Worm (Caenorhabditis elegans) whole organism, L3 larva: ENCODE data around the gene F18C5.10.
A peak's percentile ranks its signal among the peaks of the same experiment; 100 is the strongest.

ENCODE experiments used
- R02D3.7 ChIP-seq: fragments of 150-350 bp; optimal IDR thresholded peaks from 2 replicates; lab custom pipeline; 2014; ENCODE audit warnings: missing biosample characterization, missing genetic modification characterization
- ceh-82 ChIP-seq: fragments of 150-350 bp; optimal IDR thresholded peaks from 2 replicates; lab custom pipeline; 2014; ENCODE audit warnings: missing biosample characterization, missing genetic modification characterization
- elt-2 ChIP-seq: sonication (generic microtip); optimal IDR thresholded peaks from 2 replicates; lab custom pipeline; 2016; ENCODE audit warnings: missing genetic modification reagents, mild to moderate bottlenecking, missing genetic modification characterization, missing compliant biosample characterization
- elt-3 ChIP-seq, 3 experiments: fragments of 150-350 bp in 1 of 3; sonication (generic microtip) in 2 of 3; optimal IDR thresholded peaks; 2 replicates in 2 of 3; 4 replicates in 1 of 3; lab custom pipeline; 2014 to 2017; ENCODE audit warnings: missing biosample characterization in 3 of 3, missing genetic modification characterization in 3 of 3
- fkh-10 ChIP-seq: sonication (generic microtip); optimal IDR thresholded peaks from 2 replicates; lab custom pipeline; 2017; ENCODE audit warnings: missing biosample characterization, missing genetic modification reagents, missing genetic modification characterization
- lin-15B ChIP-seq: fragments of 150-350 bp; optimal IDR thresholded peaks from 2 replicates; lab custom pipeline; 2014; ENCODE audit warnings: missing biosample characterization, missing genetic modification characterization
- nhr-11 ChIP-seq: fragments of 150-350 bp; optimal IDR thresholded peaks from 2 replicates; lab custom pipeline; 2014; ENCODE audit warnings: missing biosample characterization, missing genetic modification characterization
- nhr-12 ChIP-seq: fragments of 150-350 bp; optimal IDR thresholded peaks from 2 replicates; lab custom pipeline; 2014; ENCODE audit warnings: missing biosample characterization, missing genetic modification characterization
- nhr-28 ChIP-seq: fragments of 150-350 bp; optimal IDR thresholded peaks from 2 replicates; lab custom pipeline; 2014; ENCODE audit warnings: missing biosample characterization, missing genetic modification characterization
- pha-4 ChIP-seq: fragments of 150-350 bp; optimal IDR thresholded peaks from 2 replicates; lab custom pipeline; 2014; ENCODE audit warnings: missing biosample characterization, missing genetic modification reagents, missing genetic modification characterization
- skn-1 ChIP-seq: fragments of 150-350 bp; optimal IDR thresholded peaks from 2 replicates; lab custom pipeline; 2014; ENCODE audit warnings: missing biosample characterization, missing genetic modification characterization
- unc-39 ChIP-seq: sonication (generic microtip); optimal IDR thresholded peaks from 4 replicates; lab custom pipeline; 2017; ENCODE audit warnings: missing biosample characterization, missing genetic modification characterization
- unc-62 ChIP-seq: fragments of 150-350 bp; sonication (generic microtip); optimal IDR thresholded peaks from 4 replicates; lab custom pipeline; 2014; ENCODE audit warnings: missing biosample characterization, missing genetic modification reagents, missing genetic modification characterization
- ztf-4 ChIP-seq: fragments of 150-350 bp; optimal IDR thresholded peaks from 2 replicates; lab custom pipeline; 2014; ENCODE audit warnings: missing biosample characterization, missing genetic modification characterization

ce11 chrII:6524501-6524977 lies 36.7 kb downstream of the F18C5.10 start, which contains the start of gene C56E6.2:
- TF ChIP-seq R02D3.7 (tag; lab: Kevin White, UChicago), result no peak
- no peak for TF ChIP-seq ceh-82 (tag; lab: Kevin White, UChicago)
- TF ChIP-seq unc-62 (GFP tag; lab: Kevin White, UChicago), result no peak
- no peak for TF ChIP-seq pha-4 (tag; lab: Kevin White, UChicago)
- TF ChIP-seq nhr-11 (tag; lab: Kevin White, UChicago), result no peak
- TF ChIP-seq lin-15B, result no peak
- TF ChIP-seq elt-2, result peak; percentile 57
- TF ChIP-seq nhr-28 (tag; lab: Kevin White, UChicago), result no peak
- TF ChIP-seq elt-3 (tag; optimal IDR thresholded peaks at IDR 0.05; lab: Kevin White, UChicago), result no peak
- no peak for TF ChIP-seq nhr-12 (tag; lab: Kevin White, UChicago)
- TF ChIP-seq skn-1 (tag; lab: Kevin White, UChicago), result no peak
- no peak for TF ChIP-seq ztf-4 (tag; lab: Kevin White, UChicago)
- no peak for TF ChIP-seq fkh-10 (GFP tag; lab: Kevin White, UChicago)
- no peak for TF ChIP-seq unc-39 (tag; lab: Kevin White, UChicago)
